Fruit fly (Drosophila melanogaster): ENCODE measurements around the gene twit.

Gene twit

dm6 chr2L:20879567-20880141 lies 27.3 kb downstream of the twit start (continued):
- peak; percentile 12 for TF ChIP-seq CG18599 (GFP tag; optimal IDR thresholded peaks at IDR 0.05)
- TF ChIP-seq sisA (GFP tag; IDR thresholded peaks at IDR 0.05), result no peak
- TF ChIP-seq h (optimal IDR thresholded peaks at IDR 0.05), result no peak
- TF ChIP-seq Optix (GFP tag; IDR thresholded peaks at IDR 0.05), result no peak
- peak; percentile 44 for TF ChIP-seq abd-A (tag; optimal IDR thresholded peaks at IDR 0.05)
- no peak for TF ChIP-seq Fer3 (tag; optimal IDR thresholded peaks at IDR 0.05)
- TF ChIP-seq chinmo (GFP tag; IDR thresholded peaks at IDR 0.05; ENCODE audit: partially characterized antibody), result 0 out of 4 replicates have a peak, but pooled peaks have one; percentile 47

- TF ChIP-seq Doc3 (GFP tag; IDR thresholded peaks at IDR 0.05; ENCODE audit: partially characterized antibody), result no peak
- TF ChIP-seq CG7987 (GFP tag; optimal IDR thresholded peaks at IDR 0.05), result no peak
- TF ChIP-seq caup (GFP tag; optimal IDR thresholded peaks at IDR 0.05; ENCODE audit: severe bottlenecking), result no peak
- no peak for TF ChIP-seq corto (GFP tag; optimal IDR thresholded peaks at IDR 0.05)
- TF ChIP-seq CG34422 (GFP tag; IDR thresholded peaks at IDR 0.05), result no peak
- TF ChIP-seq Dek (tag; optimal IDR thresholded peaks at IDR 0.05), result no peak
- TF ChIP-seq Hmx (GFP tag; optimal IDR thresholded peaks at IDR 0.05), result no peak
- TF ChIP-seq dmrt99B (tag; optimal IDR thresholded peaks at IDR 0.05), result no peak
- no peak for TF ChIP-seq CG5180 (GFP tag; optimal IDR thresholded peaks at IDR 0.05)
- TF ChIP-seq grau (tag; optimal IDR thresholded peaks at IDR 0.05), result no peak
- no peak for TF ChIP-seq CG30020 (tag; optimal IDR thresholded peaks at IDR 0.05)
- no peak for TF ChIP-seq sens-2 (GFP tag; IDR thresholded peaks at IDR 0.05)
- TF ChIP-seq gt (GFP tag; IDR thresholded peaks at IDR 0.05), result no peak
- TF ChIP-seq sima (GFP tag; optimal IDR thresholded peaks at IDR 0.05), result no peak
- TF ChIP-seq CG7357 (GFP tag; IDR thresholded peaks at IDR 0.05), result no peak
- TF ChIP-seq Lim3 (GFP tag; IDR thresholded peaks at IDR 0.05), result no peak
- TF ChIP-seq Ets65A (GFP tag), result peak; percentile 71
- TF ChIP-seq sens (GFP tag), result peak; percentile 26
- TF ChIP-seq ind (GFP tag; optimal IDR thresholded peaks at IDR 0.05), result peak; percentile 10
- no peak for TF ChIP-seq CG16863 (GFP tag; optimal IDR thresholded peaks at IDR 0.05)
- TF ChIP-seq run (tag; optimal IDR thresholded peaks at IDR 0.05), result no peak
- no peak for TF ChIP-seq CG14441 (GFP tag; IDR thresholded peaks at IDR 0.05)
- TF ChIP-seq NC2α (GFP tag; optimal IDR thresholded peaks at IDR 0.05), result no peak
- no peak for TF ChIP-seq CG12071 (GFP tag; optimal IDR thresholded peaks at IDR 0.05)
- no peak for TF ChIP-seq usp (GFP tag; optimal IDR thresholded peaks at IDR 0.05)
- TF ChIP-seq CG43689 (GFP tag; IDR thresholded peaks at IDR 0.05), result no peak
- TF ChIP-seq CG13424 (tag; optimal IDR thresholded peaks at IDR 0.05), result no peak
- no peak for TF ChIP-seq CG2116 (GFP tag; optimal IDR thresholded peaks at IDR 0.05)
- no peak for TF ChIP-seq ara (GFP tag; IDR thresholded peaks at IDR 0.05)
- TF ChIP-seq sim (GFP tag; IDR thresholded peaks at IDR 0.05), result no peak
- no peak for TF ChIP-seq CG13287 (GFP tag; IDR thresholded peaks at IDR 0.05; ENCODE audit: partially characterized antibody)
- no peak for TF ChIP-seq Eip74EF (GFP tag; optimal IDR thresholded peaks at IDR 0.05)
- no peak for TF ChIP-seq CG14667 (GFP tag; IDR thresholded peaks at IDR 0.05)
- peak; percentile 3 for TF ChIP-seq gem (tag; optimal IDR thresholded peaks at IDR 0.05)
- TF ChIP-seq CG8765 (GFP tag; IDR thresholded peaks at IDR 0.05), result no peak
- no peak for TF ChIP-seq ase (GFP tag; IDR thresholded peaks at IDR 0.05)
- peak; percentile 43 for TF ChIP-seq Med (GFP tag)
- no peak for TF ChIP-seq odd (GFP tag; optimal IDR thresholded peaks at IDR 0.05)
- peak; percentile 3 for TF ChIP-seq tio (GFP tag; optimal IDR thresholded peaks at IDR 0.05)
- no peak for TF ChIP-seq CG6683 (GFP tag; optimal IDR thresholded peaks at IDR 0.05)
- TF ChIP-seq Chrac-16 (GFP tag; optimal IDR thresholded peaks at IDR 0.05), result no peak
- no peak for TF ChIP-seq chm (GFP tag; IDR thresholded peaks at IDR 0.05)
- TF ChIP-seq Hey (tag; optimal IDR thresholded peaks at IDR 0.05), result no peak
Observed at dm6 chr2L:20880476-20880875, 28.1 kb downstream of the twit start.

Measured in whole organism, embryonic.